Worm (Caenorhabditis elegans): ENCODE measurements around the gene amdh-1.

Gene amdh-1

ce11 chrIII:6251511-6251910, at the start of gene amdh-1:
amdh-1 (plus strand) TSS chrIII:6251811.
- TF ChIP-seq nhr-237 (tag; optimal IDR thresholded peaks at IDR 0.05) = no peak
- no peak for TF ChIP-seq elt-2 (tag; optimal IDR thresholded peaks at IDR 0.05)
- no peak for TF ChIP-seq ztf-4 (tag; optimal IDR thresholded peaks at IDR 0.05)
- TF ChIP-seq sea-2 (GFP tag; optimal IDR thresholded peaks at IDR 0.05) = no peak
- no peak for TF ChIP-seq nhr-25 (tag; optimal IDR thresholded peaks at IDR 0.05)
- no peak for TF ChIP-seq ceh-28 (tag; optimal IDR thresholded peaks at IDR 0.05)
- no peak for TF ChIP-seq fos-1 (tag; optimal IDR thresholded peaks at IDR 0.05)
- no peak for TF ChIP-seq ztf-11 (tag; optimal IDR thresholded peaks at IDR 0.05)
- TF ChIP-seq fkh-10 (GFP tag; optimal IDR thresholded peaks at IDR 0.05) = no peak
- TF ChIP-seq snpc-4 (tag; optimal IDR thresholded peaks at IDR 0.05) = no peak
- TF ChIP-seq nhr-11 (tag; optimal IDR thresholded peaks at IDR 0.05) = no peak
- TF ChIP-seq elt-3 (tag; optimal IDR thresholded peaks at IDR 0.05) = no peak
- TF ChIP-seq aly-2 (tag; optimal IDR thresholded peaks at IDR 0.05) = no peak

- TF ChIP-seq lin-15B (tag; optimal IDR thresholded peaks at IDR 0.05) = no peak
- TF ChIP-seq ztf-11 (tag; optimal IDR thresholded peaks at IDR 0.05) = no peak
- no peak for TF ChIP-seq skn-1 (tag; optimal IDR thresholded peaks at IDR 0.05)
- TF ChIP-seq ceh-28 (tag; optimal IDR thresholded peaks at IDR 0.05) = no peak
- no peak for TF ChIP-seq fkh-10 (GFP tag; optimal IDR thresholded peaks at IDR 0.05)
- TF ChIP-seq fos-1 (tag; optimal IDR thresholded peaks at IDR 0.05) = no peak
- TF ChIP-seq elt-2 (tag; optimal IDR thresholded peaks at IDR 0.05) = no peak
- no peak for TF ChIP-seq elt-3 (tag; optimal IDR thresholded peaks at IDR 0.05)
- TF ChIP-seq snpc-4 (tag; optimal IDR thresholded peaks at IDR 0.05) = no peak
- TF ChIP-seq lsy-12 (tag; optimal IDR thresholded peaks at IDR 0.05) = no peak
- TF ChIP-seq ceh-82 (tag; optimal IDR thresholded peaks at IDR 0.05) = no peak
- TF ChIP-seq pha-4 (tag; optimal IDR thresholded peaks at IDR 0.05) = no peak
- no peak for TF ChIP-seq sea-2 (GFP tag; optimal IDR thresholded peaks at IDR 0.05)
These were observed 49.2 kb upstream of the amdh-1 start for ce11 chrIII:6202440-6202839.

- peak; percentile 63 for TF ChIP-seq lin-39 (tag; optimal IDR thresholded peaks at IDR 0.05)
- TF ChIP-seq nhr-237 (tag; optimal IDR thresholded peaks at IDR 0.05) = no peak
- no peak for TF ChIP-seq zag-1 (tag; optimal IDR thresholded peaks at IDR 0.05)
- no peak for TF ChIP-seq unc-39 (tag; optimal IDR thresholded peaks at IDR 0.05)
- TF ChIP-seq ama-1 (optimal IDR thresholded peaks at IDR 0.05) = peak; percentile 40
- TF ChIP-seq egl-27 (tag; optimal IDR thresholded peaks at IDR 0.05) = no peak
- TF ChIP-seq elt-2 (tag; optimal IDR thresholded peaks at IDR 0.05) = peak; percentile 47
- no peak for TF ChIP-seq nhr-77 (tag; optimal IDR thresholded peaks at IDR 0.05)
- no peak for TF ChIP-seq skn-1 (tag; optimal IDR thresholded peaks at IDR 0.05)
- TF ChIP-seq sea-2 (GFP tag; optimal IDR thresholded peaks at IDR 0.05) = no peak
- TF ChIP-seq nhr-43 (tag; optimal IDR thresholded peaks at IDR 0.05; ENCODE audit: poor library complexity, severe bottlenecking) = peak; percentile 43
- no peak for TF ChIP-seq nhr-67 (tag; optimal IDR thresholded peaks at IDR 0.05)
- TF ChIP-seq nhr-28 (tag; optimal IDR thresholded peaks at IDR 0.05) = no peak
- TF ChIP-seq ztf-4 (tag; optimal IDR thresholded peaks at IDR 0.05) = no peak
- TF ChIP-seq fkh-2 (tag; optimal IDR thresholded peaks at IDR 0.05) = no peak
- peak; percentile 65 for TF ChIP-seq pqm-1 (tag; optimal IDR thresholded peaks at IDR 0.05)
- TF ChIP-seq R02D3.7 (tag; optimal IDR thresholded peaks at IDR 0.05) = peak; percentile 62
- TF ChIP-seq ceh-9 (tag; optimal IDR thresholded peaks at IDR 0.05) = no peak
- TF ChIP-seq nhr-12 (tag; optimal IDR thresholded peaks at IDR 0.05) = no peak
- TF ChIP-seq ceh-82 (tag; optimal IDR thresholded peaks at IDR 0.05) = no peak
- peak; percentile 8 for TF ChIP-seq jun-1 (tag; optimal IDR thresholded peaks at IDR 0.05)
- no peak for TF ChIP-seq mml-1 (tag; optimal IDR thresholded peaks at IDR 0.05)
- no peak for TF ChIP-seq tbx-2 (tag; optimal IDR thresholded peaks at IDR 0.05)
- TF ChIP-seq fos-1 (tag; optimal IDR thresholded peaks at IDR 0.05) = no peak
- no peak for TF ChIP-seq ceh-16 (tag; optimal IDR thresholded peaks at IDR 0.05)
- peak; percentile 73 for TF ChIP-seq hmg-11 (tag; optimal IDR thresholded peaks at IDR 0.05)
- no peak for TF ChIP-seq aly-2 (tag; optimal IDR thresholded peaks at IDR 0.05)
- TF ChIP-seq ztf-11 (tag; optimal IDR thresholded peaks at IDR 0.05) = no peak
- no peak for TF ChIP-seq ZK546.5 (tag; optimal IDR thresholded peaks at IDR 0.05)
- peak; percentile 76 for TF ChIP-seq nhr-23 (tag; optimal IDR thresholded peaks at IDR 0.05)
- TF ChIP-seq nhr-76 (tag; optimal IDR thresholded peaks at IDR 0.05) = no peak
- TF ChIP-seq elt-1 (tag; optimal IDR thresholded peaks at IDR 0.05) = no peak
- peak; percentile 83 for TF ChIP-seq nhr-25 (tag; optimal IDR thresholded peaks at IDR 0.05)
- TF ChIP-seq snpc-4 (tag; optimal IDR thresholded peaks at IDR 0.05) = no peak
- peak; percentile 34 for TF ChIP-seq egl-5 (tag; optimal IDR thresholded peaks at IDR 0.05)
- TF ChIP-seq daf-12 (tag; optimal IDR thresholded peaks at IDR 0.05) = no peak
- no peak for TF ChIP-seq mdl-1 (tag; optimal IDR thresholded peaks at IDR 0.05)
- no peak for TF ChIP-seq unc-62 (GFP tag; optimal IDR thresholded peaks at IDR 0.05)
- TF ChIP-seq nfya-1 (tag; optimal IDR thresholded peaks at IDR 0.05; ENCODE audit: insufficient read depth) = peak; percentile 90
- TF ChIP-seq elt-3 (tag; optimal IDR thresholded peaks at IDR 0.05) = no peak
- peak; percentile 92 for TF ChIP-seq pha-4 (tag; optimal IDR thresholded peaks at IDR 0.05)
- TF ChIP-seq lsy-12 (tag; optimal IDR thresholded peaks at IDR 0.05) = peak; percentile 29
- TF ChIP-seq eor-1 (tag; optimal IDR thresholded peaks at IDR 0.05) = no peak
These were observed 45.3 kb upstream of the amdh-1 start, which contains the start of the genes sna-3 and rps-3 for ce11 chrIII:6206161-6206853. sna-3 (minus strand) TSS chrIII:6206211. rps-3 (plus strand) TSS chrIII:6206803.
